Worm (Caenorhabditis elegans) whole organism, L4/young adult: ENCODE measurements around the gene col-114.
"Not testable (repeated sequence)": the region's sequence is repeated elsewhere in the genome, so short reads cannot be mapped to it uniquely, and the experiment has no call there.

Experiments
- W03F9.2 ChIP-seq: fragments of 150-350 bp; optimal IDR thresholded peaks from 2 replicates; lab custom pipeline; 2014; ENCODE audit warnings: missing biosample characterization, missing genetic modification characterization
- dao-5 ChIP-seq: sonication (generic microtip); optimal IDR thresholded peaks from 2 replicates; lab custom pipeline; 2016; ENCODE audit warnings: missing genotype, missing genetic modification characterization, moderate library complexity, missing compliant biosample characterization
- him-1 ChIP-seq: sonication (generic microtip); optimal IDR thresholded peaks from 2 replicates; lab custom pipeline; 2016; ENCODE audit warnings: missing genotype, missing genetic modification reagents, missing genetic modification characterization, missing compliant biosample characterization

The col-114 gene

DNA sequence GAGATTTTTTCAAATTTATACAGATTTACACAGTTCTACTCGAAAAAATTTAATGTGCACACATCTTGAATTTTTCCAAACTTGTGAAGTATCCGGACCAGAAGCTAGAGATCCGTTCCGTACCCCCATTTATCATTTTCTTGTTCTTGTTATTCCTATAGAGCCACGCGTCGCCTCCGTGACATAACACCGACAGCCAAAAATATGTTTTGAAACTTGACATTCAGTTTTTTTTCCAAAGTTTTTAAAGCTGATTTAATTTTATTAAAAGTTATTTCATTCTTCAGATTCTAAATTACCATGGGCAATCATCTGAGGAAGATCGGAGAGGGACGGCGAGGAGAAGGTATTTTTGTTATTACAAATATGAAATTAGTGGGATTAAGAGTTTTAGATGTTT, 3.7 kb upstream of the col-114 start, which contains the start of gene D2024.18:
TSS of gene D2024.18 (plus strand) at position 301 of the 400 bp plus-strand sequence.
- no peak for TF ChIP-seq W03F9.2 (tag; lab: Kevin White, UChicago)
- TF ChIP-seq him-1 (tag; lab: Kevin White, UChicago): no peak
- TF ChIP-seq dao-5: no peak

DNA sequence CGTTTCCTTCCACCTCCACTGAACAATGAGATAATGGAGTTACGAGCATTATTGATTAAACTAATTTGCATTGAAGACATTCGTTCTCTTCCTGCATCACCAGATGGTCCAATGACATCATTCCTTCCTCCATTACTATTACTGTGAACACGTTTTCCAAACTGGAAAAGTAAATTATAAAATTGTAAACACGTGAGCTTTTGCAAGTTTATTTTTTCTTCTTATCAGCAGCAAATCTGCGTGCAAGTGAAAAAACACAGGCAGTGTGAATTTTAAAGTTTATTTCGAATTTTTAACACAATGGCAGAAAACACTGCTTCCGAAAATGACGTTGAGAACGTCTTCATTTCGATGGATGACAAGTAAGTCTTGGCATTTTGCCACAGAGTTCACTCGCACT, 790 bp upstream of the col-114 start, which contains the start of gene D2024.1:
TSS of gene D2024.1 (plus strand) at position 301 of the 400 bp plus-strand sequence.
- TF ChIP-seq dao-5; W03F9.2 (tag; lab: Kevin White, UChicago); him-1 (tag; lab: Kevin White, UChicago): not testable (repeated sequence)

DNA sequence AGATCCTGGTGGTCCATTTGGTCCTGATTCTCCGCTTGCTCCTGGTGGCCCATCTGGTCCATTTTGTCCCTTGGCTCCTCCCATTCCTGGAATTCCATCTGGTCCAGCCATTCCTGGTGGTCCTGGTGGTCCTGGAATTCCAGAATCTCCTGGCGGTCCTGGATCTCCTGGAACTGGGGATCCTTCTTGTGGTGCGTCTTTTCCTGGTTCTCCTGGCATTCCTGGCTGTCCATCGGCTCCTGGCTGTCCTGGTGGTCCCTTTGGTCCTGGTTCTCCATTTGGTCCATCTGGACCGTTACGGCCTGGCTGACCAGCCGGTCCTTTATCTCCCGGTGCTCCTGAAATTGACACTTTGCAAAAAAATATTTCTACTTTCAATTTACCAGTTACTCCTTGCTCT, 861 bp downstream of the col-114 start:
- no peak for TF ChIP-seq W03F9.2 (tag; lab: Kevin White, UChicago)
- no peak for TF ChIP-seq him-1 (tag; lab: Kevin White, UChicago)
- no peak for TF ChIP-seq dao-5

DNA sequence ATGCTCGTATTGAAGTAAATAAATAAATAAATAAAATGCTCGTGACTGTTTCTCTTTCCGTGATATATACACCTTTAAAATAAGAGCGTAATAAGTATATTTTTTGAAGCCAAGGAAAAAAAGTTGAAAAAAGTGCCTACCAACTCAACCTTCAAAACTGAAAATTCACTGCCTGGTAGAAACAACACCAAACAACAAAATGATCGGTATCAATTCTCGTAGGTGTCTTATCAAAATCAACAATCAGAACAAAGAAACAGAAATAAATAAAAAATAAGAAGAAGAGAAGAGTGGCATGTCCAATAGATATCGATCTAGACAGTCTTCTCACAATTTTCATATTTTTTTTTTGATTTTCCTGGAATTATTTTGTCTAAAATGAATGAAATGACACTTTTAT, 2.5 kb downstream of the col-114 start, which contains the start of gene afmd-1:
TSS of gene afmd-1 (plus strand) at position 316 of the 400 bp plus-strand sequence.
- no peak for TF ChIP-seq him-1 (tag; lab: Kevin White, UChicago)

DNA sequence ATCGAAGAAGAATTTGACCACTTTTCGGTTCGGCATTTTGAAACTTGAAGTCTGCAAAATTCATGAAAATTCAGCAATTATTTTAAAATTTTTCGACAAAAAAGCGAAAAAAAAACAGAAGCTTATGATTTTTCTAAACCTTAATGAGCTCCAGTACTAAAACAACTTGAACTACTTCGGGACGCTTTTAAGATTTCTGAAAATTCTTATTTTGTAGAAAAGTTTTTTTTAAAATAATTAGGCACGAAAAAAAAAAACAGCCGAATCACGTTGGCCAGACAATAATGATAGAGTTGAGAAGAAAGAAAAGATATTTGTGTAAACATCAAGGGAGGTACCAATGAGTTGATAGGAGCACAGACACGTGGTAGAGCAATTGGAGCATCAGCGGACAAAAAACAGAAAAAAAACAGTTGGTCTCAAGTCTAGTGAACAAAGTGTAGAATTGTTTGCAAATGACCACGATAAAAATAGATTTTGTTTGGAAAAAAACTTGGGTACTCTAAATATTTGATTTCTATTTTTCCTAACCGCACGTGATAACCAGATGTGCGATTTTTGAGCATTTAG, 4.1 kb downstream of the col-114 start, which contains the start of gene gstk-2:
TSS of gene gstk-2 (minus strand) at position 51 of the 570 bp plus-strand sequence.
- TF ChIP-seq W03F9.2 (tag; lab: Kevin White, UChicago) (no peak), dao-5 (no peak), him-1 (tag; lab: Kevin White, UChicago) (no peak)

DNA sequence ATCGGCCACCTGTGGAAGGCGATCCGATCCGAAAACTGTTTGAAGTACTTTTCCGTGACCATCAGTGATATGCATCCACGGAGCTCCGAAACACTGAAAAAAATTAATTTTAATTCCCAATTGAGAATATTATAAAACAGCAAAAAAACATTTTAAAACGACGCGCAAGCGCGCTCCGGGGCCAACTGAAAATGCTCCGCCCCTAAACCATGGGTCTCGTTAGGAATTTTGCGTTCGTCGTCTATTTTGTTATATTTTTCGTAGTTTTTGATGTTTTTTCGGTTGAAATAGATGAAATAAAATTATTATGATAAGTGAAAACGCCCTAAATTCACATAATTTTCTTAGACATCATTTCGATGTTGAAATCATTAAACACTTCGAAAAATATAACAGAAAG, 5.9 kb downstream of the col-114 start:
- TF ChIP-seq dao-5 (no peak), him-1 (tag; lab: Kevin White, UChicago) (no peak), W03F9.2 (tag; lab: Kevin White, UChicago) (no peak)

DNA sequence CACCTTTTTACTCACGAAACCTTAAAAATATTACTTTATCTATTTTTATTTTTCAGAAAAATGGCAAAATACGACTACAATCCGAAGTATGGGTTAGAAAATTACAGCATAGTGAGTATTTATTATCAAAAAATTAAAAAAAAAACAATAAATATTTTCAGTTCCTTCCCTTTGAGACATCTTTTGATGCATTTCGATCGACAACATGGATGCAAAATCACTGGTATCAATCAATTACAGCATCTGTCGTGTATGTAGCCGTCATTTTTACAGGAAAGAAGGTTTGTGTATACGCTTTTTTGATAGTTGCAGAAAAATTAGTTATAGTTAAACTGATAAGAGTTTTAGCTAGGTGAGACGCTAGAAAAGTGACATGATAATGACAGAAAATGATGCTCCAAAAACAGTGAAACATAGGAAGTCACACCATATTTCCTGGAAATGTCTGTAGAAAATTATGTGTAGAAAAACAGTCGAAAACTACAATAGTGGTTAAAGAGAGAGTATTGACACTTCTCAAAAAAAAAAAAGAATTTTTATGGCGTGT, 8.7 kb downstream of the col-114 start, which contains the start of gene elo-3:
TSS of gene elo-3 (plus strand) at position 51 of the 547 bp plus-strand sequence.
- TF ChIP-seq him-1 (tag; lab: Kevin White, UChicago): no peak
- TF ChIP-seq dao-5: no peak
- no peak for TF ChIP-seq W03F9.2 (tag; lab: Kevin White, UChicago)

DNA sequence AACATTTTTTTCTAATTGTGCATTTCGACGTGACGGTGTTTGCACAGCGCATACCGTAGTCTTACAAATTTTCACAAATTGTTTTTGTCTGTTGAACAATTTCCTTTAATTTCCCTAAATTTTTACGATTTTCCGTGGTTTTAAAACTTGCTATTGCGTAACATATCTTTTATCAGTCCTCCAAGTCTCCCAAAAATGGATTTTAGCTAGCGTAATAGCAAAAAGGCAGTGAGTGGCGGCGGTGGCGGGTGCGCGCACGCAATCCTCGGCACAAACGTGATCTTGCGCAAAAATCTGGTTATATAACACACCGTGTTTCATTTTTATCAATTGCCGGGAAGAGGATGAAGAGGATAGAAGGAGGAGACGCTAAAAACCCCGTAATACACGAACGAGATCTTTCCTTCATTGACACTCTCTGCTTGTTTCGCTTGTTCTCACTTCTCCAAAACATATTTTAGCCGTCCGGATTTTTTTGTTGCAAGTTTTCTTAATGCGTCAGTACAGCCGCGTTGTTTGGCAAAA, 10.1 kb downstream of the col-114 start:
- no peak for TF ChIP-seq him-1 (tag; lab: Kevin White, UChicago)

DNA sequence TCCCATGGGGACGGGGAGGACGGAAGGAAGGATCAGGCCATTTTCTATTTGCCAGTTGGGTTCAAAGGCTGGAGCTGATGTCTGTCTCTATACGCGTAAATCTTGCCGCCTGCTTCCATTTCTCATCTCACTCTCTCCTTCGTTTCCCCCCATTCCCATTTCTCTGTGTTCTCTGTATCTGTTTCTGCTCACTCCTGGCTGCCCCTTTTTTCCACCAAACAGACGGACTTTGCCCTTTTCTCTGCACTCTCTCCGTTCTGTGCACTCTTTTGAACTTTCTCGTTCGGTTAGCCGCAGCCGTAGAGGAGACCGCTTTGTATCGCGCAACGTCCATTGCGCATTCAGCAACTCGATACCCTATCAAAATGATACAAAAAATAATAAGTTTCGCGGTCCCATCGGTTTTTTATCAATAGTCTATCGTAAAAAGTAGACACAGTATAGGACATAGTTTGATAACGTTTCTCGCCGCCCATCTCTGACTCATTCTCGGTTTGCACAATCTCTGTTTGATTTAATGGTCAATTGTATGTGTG, 11.0 kb downstream of the col-114 start:
- TF ChIP-seq dao-5: no peak
- no peak for TF ChIP-seq him-1 (tag; lab: Kevin White, UChicago)
- no peak for TF ChIP-seq W03F9.2 (tag; lab: Kevin White, UChicago)

DNA sequence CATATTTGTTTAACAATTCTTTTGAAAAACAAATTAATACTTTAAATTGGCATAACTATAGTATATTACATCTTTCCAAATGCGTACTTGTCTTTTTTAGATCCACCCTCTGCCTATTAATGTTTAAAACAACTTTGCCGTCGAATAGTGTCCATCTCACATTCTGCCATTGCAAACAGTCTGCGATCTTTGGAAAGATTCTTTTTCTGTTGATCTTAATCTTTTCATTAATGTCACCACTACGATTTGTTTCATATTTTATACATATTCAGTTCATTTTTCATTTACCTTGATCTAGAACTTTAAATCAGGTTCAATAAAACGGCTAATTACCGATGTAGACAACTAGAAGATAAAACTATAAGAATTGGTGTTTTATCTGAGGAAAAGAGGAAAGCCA, 11.8 kb downstream of the col-114 start:
- no peak for TF ChIP-seq W03F9.2 (tag; lab: Kevin White, UChicago)
- no peak for TF ChIP-seq him-1 (tag; lab: Kevin White, UChicago)
- TF ChIP-seq dao-5: no peak

DNA sequence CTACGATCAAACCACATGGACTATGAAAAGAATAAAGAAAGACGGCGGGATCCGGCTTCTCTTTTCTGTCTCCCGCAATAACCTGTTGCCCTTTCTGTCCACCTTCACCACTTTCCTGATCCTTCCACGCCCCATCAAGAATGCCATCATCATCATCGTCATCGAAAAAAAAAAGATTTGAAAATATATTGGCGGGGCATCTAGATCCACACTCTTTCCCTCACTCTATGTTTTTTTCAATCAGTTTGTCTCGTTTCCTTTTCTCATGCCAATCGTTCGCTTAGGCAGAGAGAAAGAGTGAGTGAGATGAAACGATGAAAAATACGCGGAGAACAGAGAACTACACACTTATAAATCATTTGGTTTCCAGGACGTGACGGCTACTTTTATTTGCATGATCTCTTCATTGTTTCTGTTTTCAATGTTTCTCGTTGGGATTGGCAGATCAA, 12.9 kb downstream of the col-114 start:
- no peak for TF ChIP-seq him-1 (tag; lab: Kevin White, UChicago)
- TF ChIP-seq W03F9.2 (tag; lab: Kevin White, UChicago): no peak
- no peak for TF ChIP-seq dao-5

DNA sequence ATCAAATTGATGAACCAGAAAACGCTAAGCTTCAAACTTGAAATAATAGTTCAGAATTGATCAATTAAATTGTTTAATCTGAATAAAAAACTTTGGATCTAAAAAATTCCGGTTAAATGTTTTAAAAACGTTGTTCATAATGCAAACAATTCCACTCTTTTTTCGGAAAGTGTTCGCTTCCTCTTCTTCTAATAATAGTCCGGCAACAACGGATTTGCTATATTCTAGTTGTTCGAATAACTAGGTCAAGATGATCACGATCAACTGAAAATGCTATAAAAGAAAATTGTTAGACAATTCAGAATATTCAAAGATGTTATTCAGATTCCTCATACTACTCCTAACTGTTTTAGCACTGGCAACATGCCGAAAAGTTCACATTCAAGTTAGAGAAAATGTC, 15.5 kb downstream of the col-114 start, which contains the start of gene D2024.4:
TSS of gene D2024.4 (plus strand) at position 301 of the 400 bp plus-strand sequence.
- TF ChIP-seq him-1 (tag; lab: Kevin White, UChicago) (no peak), dao-5 (no peak), W03F9.2 (tag; lab: Kevin White, UChicago) (no peak)

DNA sequence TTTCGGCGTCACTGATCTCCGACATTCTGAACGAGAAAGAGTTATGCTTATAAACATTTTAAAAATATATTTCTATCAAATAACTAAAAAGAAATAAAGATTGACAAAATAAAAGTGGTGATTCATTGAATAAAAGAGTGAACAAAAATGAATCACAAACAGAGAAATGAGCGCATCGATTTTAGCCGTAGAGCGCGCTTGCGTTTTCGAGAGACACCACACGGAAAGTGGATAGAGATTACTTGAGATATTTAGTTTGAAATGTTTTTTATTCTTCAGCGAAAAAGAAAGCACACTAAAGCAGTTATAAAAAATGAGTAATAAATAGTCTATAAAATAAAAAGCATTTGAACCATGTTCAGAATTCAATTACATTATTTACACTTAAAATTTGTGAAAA, 16.3 kb downstream of the col-114 start, which contains the start of gene cap-1:
TSS of gene cap-1 (minus strand) at position 26 of the 400 bp plus-strand sequence.
- TF ChIP-seq him-1 (tag; lab: Kevin White, UChicago) (no peak), W03F9.2 (tag; lab: Kevin White, UChicago) (peak; percentile 91)

DNA sequence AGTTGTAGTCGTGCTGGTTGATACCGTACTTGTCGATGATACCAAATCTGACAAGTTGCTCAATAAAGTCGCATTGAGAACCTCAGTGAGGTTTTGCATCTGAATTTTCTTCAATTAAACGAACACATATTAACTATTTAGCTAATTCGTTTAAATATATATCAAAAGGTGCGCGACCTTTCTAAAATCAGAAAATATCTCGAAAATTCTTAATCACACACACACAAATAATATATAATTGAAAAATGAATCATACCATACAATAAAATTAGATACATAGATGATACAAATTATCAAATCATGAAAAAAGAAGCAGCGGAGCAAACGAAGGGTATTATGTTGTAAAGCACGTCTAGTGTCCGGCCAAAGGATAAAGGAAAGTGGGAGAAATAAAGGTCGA, 18.2 kb downstream of the col-114 start, which contains the start of gene D2024.5:
TSS of gene D2024.5 (minus strand) at position 101 of the 400 bp plus-strand sequence.
- no peak for TF ChIP-seq him-1 (tag; lab: Kevin White, UChicago)
- TF ChIP-seq W03F9.2 (tag; lab: Kevin White, UChicago): no peak
- TF ChIP-seq dao-5: no peak
